Worm (Caenorhabditis elegans): ENCODE measurements around the gene abcf-1.

The abcf-1 gene

DNA sequence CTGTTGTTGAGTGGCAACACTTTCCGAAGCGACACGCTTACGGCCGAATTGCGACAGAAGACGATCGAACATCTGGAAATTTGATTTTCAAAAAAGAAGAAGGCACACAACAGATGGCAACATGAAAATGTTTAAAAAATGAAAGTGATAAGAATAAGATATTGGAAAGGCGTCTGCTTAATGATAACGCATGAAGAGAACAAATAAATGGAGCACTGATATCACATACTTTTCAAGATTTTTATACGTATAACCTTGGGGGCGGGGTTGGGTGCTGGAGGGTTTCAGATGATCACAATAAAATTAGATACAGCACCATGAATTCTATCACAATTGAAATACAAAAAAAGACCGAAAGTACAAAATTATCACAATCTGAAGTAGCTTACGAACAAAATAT is 18.2 kb downstream of the abcf-1 start, which contains the start of gene C15C8.7:
Gene C15C8.7 (minus strand): TSS at position 72 of the 400 bp plus-strand sequence.
- TF ChIP-seq C34F6.9 (tag; optimal IDR thresholded peaks at IDR 0.05) (no peak), F13H6.1 (tag; optimal IDR thresholded peaks at IDR 0.05) (peak; percentile 6), fos-1 (tag; optimal IDR thresholded peaks at IDR 0.05) (peak; percentile 63)

DNA sequence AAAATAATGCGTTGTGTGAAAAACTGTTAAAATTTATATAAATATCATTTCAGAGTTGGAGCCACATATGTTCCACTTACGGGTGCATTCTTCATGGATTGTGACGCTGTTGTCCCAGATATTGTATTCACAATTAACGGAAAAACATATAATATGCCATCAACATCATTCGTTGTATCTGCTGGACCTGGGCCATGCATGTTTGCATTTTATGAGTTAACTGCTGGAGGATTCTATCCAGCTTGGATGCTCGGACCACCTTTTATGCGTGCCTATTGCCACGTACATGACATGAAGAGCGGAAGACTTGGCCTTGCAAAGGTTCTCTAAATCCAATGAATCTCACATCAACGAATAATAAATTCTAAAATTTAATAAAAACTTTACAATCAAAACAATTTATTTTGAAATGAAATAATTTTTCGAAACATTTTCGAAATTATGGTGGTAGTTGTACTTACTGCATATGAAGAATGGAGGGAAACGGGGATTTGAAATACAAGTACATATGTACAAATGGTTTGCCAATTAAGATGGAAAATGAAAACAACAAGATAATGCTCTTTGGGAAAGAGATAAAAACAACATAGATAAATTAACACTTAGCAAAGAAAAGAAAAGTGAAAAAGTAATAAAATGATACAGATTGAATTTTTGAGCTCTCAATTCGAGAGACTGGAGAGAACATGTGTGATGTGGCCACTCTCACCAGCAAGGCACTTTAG is 19.2 kb downstream of the abcf-1 start:
- TF ChIP-seq dmd-4 (tag; optimal IDR thresholded peaks at IDR 0.05) (no peak), nhr-21 (tag; optimal IDR thresholded peaks at IDR 0.05) (no peak), ama-1 (optimal IDR thresholded peaks at IDR 0.05) (no peak), R02D3.7 (tag; optimal IDR thresholded peaks at IDR 0.05) (no peak), blmp-1 (tag; optimal IDR thresholded peaks at IDR 0.05; ENCODE audit: insufficient read depth) (no peak), nhr-23 (tag; optimal IDR thresholded peaks at IDR 0.05) (no peak), Y55F3AM.14 (GFP tag; optimal IDR thresholded peaks at IDR 0.05) (no peak), mdl-1 (tag; optimal IDR thresholded peaks at IDR 0.05) (no peak)

DNA sequence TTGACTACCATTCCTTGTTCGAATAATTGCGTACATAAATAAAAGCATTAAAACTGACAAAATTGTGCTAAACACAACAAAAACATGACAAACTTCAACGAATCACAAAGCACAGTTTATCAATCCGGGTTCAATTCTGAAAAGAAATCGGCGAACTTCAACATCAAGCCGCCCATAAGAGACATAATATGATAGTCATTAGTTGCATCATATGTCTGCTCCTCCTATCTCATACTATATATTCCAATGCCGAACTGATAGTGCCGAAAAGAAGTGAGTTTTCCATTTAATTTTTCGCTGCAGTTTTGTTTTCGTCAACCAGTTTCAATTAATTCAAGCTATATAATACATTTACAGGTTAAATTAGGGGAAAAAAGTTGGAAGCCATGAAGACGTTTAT is 21.5 kb downstream of the abcf-1 start, which contains the start of gene hrg-7:
Gene hrg-7 (plus strand): TSS at position 358 of the 400 bp plus-strand sequence.
- peak; percentile 54 for TF ChIP-seq sma-9 (GFP tag; optimal IDR thresholded peaks at IDR 0.05)
- no peak for TF ChIP-seq sma-9 (tag; optimal IDR thresholded peaks at IDR 0.05)
- peak; percentile 96 for TF ChIP-seq nhr-129 (tag; optimal IDR thresholded peaks at IDR 0.05)
- TF ChIP-seq nhr-11 (tag; optimal IDR thresholded peaks at IDR 0.05): no peak
- peak; percentile 8 for TF ChIP-seq gmeb-1 (tag; optimal IDR thresholded peaks at IDR 0.05)
- peak; percentile 70 for TF ChIP-seq crh-2 (tag; optimal IDR thresholded peaks at IDR 0.05)
- TF ChIP-seq unc-39 (tag; optimal IDR thresholded peaks at IDR 0.05): no peak
- peak; percentile 82 for TF ChIP-seq fos-1 (tag; optimal IDR thresholded peaks at IDR 0.05)

DNA sequence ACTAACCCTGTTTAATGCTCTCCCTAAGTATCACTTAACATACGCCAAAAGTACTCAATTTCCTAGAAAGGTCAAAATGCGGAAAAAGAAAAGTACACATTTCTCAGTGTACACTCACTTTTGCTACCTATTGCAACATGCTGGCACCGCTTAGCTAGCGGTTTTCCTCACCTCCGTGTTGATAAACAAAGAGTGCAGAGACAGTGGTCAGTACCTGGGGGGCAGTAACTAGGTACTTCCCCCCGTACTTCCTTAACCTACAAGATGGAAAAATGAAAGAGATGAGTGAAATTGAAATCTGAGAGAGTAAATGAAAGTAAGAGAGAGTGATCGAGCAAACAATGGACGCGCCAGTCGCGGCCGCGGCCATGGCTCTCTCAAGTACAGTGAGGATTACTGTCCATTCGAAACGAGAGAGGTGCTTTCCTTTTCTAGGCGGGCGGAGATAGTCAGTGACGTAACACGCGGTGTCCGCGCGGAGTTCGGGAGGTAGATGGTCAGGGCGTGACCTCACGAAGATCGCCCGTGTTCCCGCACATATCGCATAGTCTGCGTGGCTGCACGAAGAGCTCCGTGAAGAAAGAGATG is 26.9 kb downstream of the abcf-1 start, which contains the start of gene cky-1:
Gene cky-1 (plus strand): TSS at position 538 of the 588 bp plus-strand sequence.
- TF ChIP-seq peb-1 (tag; optimal IDR thresholded peaks at IDR 0.05) (peak; percentile 71), sma-3 (GFP tag; optimal IDR thresholded peaks at IDR 0.05) (no peak)

DNA sequence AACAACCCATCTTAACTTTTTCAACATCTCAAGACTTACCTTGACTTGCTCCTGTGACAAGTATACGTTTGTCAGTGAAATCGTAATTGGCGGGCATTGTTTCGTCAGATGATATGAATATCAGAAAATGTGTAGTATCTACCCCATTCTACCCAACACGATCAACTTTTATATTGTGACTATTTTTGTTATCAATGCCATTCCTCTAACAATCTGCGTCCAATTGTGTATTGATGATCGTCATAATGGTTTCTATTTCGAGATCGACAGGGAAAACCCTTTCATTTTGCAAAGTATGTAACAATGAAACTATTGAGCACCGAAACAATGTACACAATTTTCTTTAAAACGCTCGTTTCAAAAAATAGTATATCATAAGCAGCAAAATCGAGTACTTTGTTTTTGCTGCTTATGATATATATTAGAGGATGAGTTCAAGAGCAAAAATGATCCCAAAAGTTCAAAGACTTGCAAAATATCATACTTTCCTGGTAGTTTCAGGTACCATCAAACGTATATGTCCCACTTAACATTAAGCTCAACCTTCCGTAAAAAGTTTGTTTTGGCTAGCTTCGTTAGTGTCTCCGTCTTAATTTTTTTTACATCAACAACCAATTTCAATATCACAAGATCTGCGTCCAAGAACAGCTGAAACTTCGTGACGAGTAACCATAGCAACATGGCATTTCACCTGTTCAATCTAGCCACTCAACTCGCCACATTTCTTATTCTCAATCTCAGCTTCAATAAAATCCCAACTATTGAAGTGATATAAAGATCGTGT is 29.5 kb downstream of the abcf-1 start, which contains the start of the genes dhs-21 and xbx-9:
Gene dhs-21 (minus strand): TSS at position 181 of the 784 bp plus-strand sequence.
Gene xbx-9 (plus strand): TSS at position 734 of the 784 bp plus-strand sequence.
- TF ChIP-seq sma-9 (GFP tag; optimal IDR thresholded peaks at IDR 0.05): peak; percentile 50
- no peak for TF ChIP-seq sma-9 (tag; optimal IDR thresholded peaks at IDR 0.05)
- peak; percentile 87 for TF ChIP-seq nhr-129 (tag; optimal IDR thresholded peaks at IDR 0.05)
- peak; percentile 59 for TF ChIP-seq fos-1 (tag; optimal IDR thresholded peaks at IDR 0.05)
- TF ChIP-seq sma-3 (GFP tag; optimal IDR thresholded peaks at IDR 0.05): peak; percentile 11
- no peak for TF ChIP-seq gmeb-1 (tag; optimal IDR thresholded peaks at IDR 0.05)

DNA sequence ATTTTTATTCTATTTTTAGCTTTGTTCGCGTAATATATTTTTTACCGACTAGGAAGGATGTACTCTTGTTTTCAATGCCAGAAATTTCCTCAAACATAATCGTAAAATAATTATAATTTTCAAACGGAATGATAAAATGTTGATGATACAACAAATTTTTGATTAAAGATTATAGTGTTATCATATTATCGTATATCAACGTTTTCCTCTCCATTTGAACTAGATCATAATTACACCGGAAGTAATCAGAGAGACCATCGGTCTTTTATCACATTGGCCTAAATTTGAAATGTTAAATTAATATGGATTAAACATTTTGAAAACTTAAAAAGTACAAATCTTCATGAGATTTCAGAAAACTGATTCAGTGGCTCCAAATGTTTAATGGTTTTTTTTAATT is 30.4 kb downstream of the abcf-1 start:
- peak; percentile 18 for TF ChIP-seq crh-2 (tag; optimal IDR thresholded peaks at IDR 0.05)
- peak; percentile 46 for TF ChIP-seq sma-9 (GFP tag; optimal IDR thresholded peaks at IDR 0.05)
- no peak for TF ChIP-seq sma-9 (tag; optimal IDR thresholded peaks at IDR 0.05)
- peak; percentile 62 for TF ChIP-seq fos-1 (tag; optimal IDR thresholded peaks at IDR 0.05)
- TF ChIP-seq ceh-16 (tag; optimal IDR thresholded peaks at IDR 0.05): no peak
- no peak for TF ChIP-seq nhr-77 (tag; optimal IDR thresholded peaks at IDR 0.05)

DNA sequence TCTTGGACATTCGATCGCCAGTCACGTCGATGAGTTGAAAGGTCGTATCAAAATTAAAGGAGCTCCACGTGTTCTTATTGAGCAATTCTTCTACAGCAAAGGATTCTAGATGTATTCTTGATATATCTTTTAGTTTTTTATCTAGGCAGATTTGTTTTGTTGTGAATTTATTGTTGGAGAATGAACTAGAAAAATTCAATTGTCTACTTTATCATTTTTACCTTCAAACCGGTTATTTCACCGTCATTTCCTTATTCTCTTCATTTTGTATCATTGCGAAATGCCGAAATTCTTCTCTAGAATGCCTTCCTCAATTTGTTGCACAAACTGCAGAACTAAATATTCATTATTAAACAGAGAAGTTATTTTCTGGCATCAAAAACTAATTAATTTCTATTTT is 34.0 kb downstream of the abcf-1 start, which contains the start of gene R11D1.10:
Gene R11D1.10 (plus strand): TSS at position 301 of the 400 bp plus-strand sequence.
- TF ChIP-seq nhr-129 (tag; optimal IDR thresholded peaks at IDR 0.05) (no peak), nhr-237 (tag; optimal IDR thresholded peaks at IDR 0.05) (no peak), mbf-1 (tag; optimal IDR thresholded peaks at IDR 0.05) (no peak), nhr-11 (tag; optimal IDR thresholded peaks at IDR 0.05) (no peak), ceh-16 (tag; optimal IDR thresholded peaks at IDR 0.05) (no peak), lsy-2 (tag; optimal IDR thresholded peaks at IDR 0.05) (no peak), ztf-4 (tag; optimal IDR thresholded peaks at IDR 0.05) (no peak), nhr-23 (tag; optimal IDR thresholded peaks at IDR 0.05) (no peak), ceh-82 (tag; optimal IDR thresholded peaks at IDR 0.05) (no peak), ztf-1 (GFP tag; conservative IDR thresholded peaks at IDR 0.05) (no peak), elt-3 (tag; optimal IDR thresholded peaks at IDR 0.05) (no peak), elt-1 (tag; optimal IDR thresholded peaks at IDR 0.05) (no peak), mab-5 (tag; optimal IDR thresholded peaks at IDR 0.05) (no peak), aly-2 (tag; optimal IDR thresholded peaks at IDR 0.05) (no peak)

Measured in whole organism, L2 larva.